Worm (Caenorhabditis elegans): ENCODE measurements around the gene C11E4.6.

C11E4.6 gene

ce11 chrX:9610040-9610613 lies at the start of gene C11E4.6:
C11E4.6 (plus strand) TSS chrX:9610563.
- TF ChIP-seq sem-2 (GFP tag; optimal IDR thresholded peaks at IDR 0.05), result no peak
- peak; percentile 38 for TF ChIP-seq ces-1 (GFP tag; optimal IDR thresholded peaks at IDR 0.05)

DNA sequence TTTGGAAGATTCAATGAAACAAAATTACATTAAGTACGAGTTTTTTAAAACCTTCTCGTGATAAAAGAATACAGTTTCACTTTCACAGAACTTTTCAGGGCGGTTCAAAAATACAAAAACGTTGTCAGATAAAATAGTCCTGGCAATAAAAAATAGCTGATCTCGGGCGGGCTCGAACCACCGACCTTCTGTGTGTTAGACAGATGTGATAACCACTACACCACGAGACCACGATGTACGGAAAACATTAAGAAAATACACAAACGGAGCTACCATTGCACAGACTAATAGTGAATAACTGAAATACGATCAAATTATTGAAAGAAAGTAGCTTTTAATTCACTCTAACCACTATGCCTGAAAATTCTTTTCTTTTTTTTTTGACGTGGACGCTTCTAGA lies 49.4 kb upstream of the C11E4.6 start:
- TF ChIP-seq bed-3 (GFP tag; optimal IDR thresholded peaks at IDR 0.05), result no peak
- peak; percentile 1 for TF ChIP-seq sptf-1 (tag; optimal IDR thresholded peaks at IDR 0.05)
- TF ChIP-seq nhr-12 (tag; optimal IDR thresholded peaks at IDR 0.05), result no peak

DNA sequence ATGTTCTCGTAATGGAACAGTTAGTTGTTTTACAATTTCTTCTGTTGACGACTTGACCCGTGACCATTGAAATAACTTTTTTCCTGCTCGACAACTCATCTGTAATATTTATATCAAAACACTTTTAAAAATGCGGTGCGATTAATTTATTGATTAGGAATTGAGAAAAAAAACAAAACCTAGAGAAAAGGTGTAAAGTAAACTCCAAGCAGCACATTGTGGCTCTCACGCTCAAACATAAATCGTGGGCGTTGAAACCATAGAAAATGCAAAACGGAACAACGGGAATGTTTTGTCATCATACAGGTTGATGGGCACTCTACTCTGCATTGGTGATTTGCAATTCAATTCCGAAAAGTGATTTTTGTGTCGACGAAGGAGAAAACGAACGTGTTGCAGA lies 44.5 kb upstream of the C11E4.6 start, which contains the start of gene moc-5:
TSS of gene moc-5 (minus strand) at position 101 of the 400 bp plus-strand sequence.
- no peak for TF ChIP-seq unc-62 (GFP tag; optimal IDR thresholded peaks at IDR 0.05)
- no peak for TF ChIP-seq mls-2 (tag; optimal IDR thresholded peaks at IDR 0.05)
- TF ChIP-seq elt-3 (tag; optimal IDR thresholded peaks at IDR 0.05), result no peak

DNA sequence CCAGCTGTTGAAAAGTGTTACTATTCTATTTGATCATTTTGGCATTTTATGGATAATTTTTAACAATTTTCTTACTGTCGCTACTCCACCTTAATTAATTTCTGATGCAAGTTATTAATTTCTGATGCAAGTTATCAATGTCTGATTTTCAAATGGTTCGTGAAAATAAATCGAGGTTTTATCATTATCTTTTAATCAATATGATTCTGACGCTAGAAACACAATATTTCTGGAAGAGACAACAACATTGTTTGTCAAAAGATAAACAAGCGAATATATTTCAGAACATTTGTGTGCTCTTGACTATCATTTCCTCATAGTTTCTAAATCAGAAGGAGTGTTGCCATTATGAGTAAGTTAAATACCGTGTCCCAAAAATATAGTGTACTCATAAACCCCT lies 43.9 kb upstream of the C11E4.6 start, which contains the start of gene F49E2.2:
TSS of gene F49E2.2 (plus strand) at position 301 of the 400 bp plus-strand sequence.
- TF ChIP-seq snpc-4 (tag; optimal IDR thresholded peaks at IDR 0.05), result no peak
- no peak for TF ChIP-seq elt-1 (tag; optimal IDR thresholded peaks at IDR 0.05; ENCODE audit: borderline replicate concordance, insufficient read depth)
- no peak for TF ChIP-seq nhr-12 (tag; optimal IDR thresholded peaks at IDR 0.05)
- no peak for TF ChIP-seq pha-4 (tag; optimal IDR thresholded peaks at IDR 0.05)
- TF ChIP-seq bed-3 (GFP tag; optimal IDR thresholded peaks at IDR 0.05), result no peak
- no peak for TF ChIP-seq blmp-1 (tag; optimal IDR thresholded peaks at IDR 0.05)
- TF ChIP-seq unc-120 (tag; optimal IDR thresholded peaks at IDR 0.05; ENCODE audit: poor library complexity, severe bottlenecking), result no peak
- no peak for TF ChIP-seq ceh-83 (GFP tag; optimal IDR thresholded peaks at IDR 0.05)
- TF ChIP-seq drap-1 (GFP tag; optimal IDR thresholded peaks at IDR 0.05), result no peak
- no peak for TF ChIP-seq lin-13 (tag; optimal IDR thresholded peaks at IDR 0.05)
- no peak for TF ChIP-seq nhr-237 (tag; optimal IDR thresholded peaks at IDR 0.05)
- no peak for TF ChIP-seq ham-2 (GFP tag; optimal IDR thresholded peaks at IDR 0.05)
- no peak for TF ChIP-seq cnd-1 (tag; optimal IDR thresholded peaks at IDR 0.05)
- no peak for TF ChIP-seq lsy-2 (tag; optimal IDR thresholded peaks at IDR 0.05)
- TF ChIP-seq nhr-2 (tag; optimal IDR thresholded peaks at IDR 0.05), result no peak
- no peak for TF ChIP-seq nhr-28 (tag; optimal IDR thresholded peaks at IDR 0.05)
- no peak for TF ChIP-seq ceh-43 (GFP tag; optimal IDR thresholded peaks at IDR 0.05)
- no peak for TF ChIP-seq mls-2 (tag; optimal IDR thresholded peaks at IDR 0.05)

DNA sequence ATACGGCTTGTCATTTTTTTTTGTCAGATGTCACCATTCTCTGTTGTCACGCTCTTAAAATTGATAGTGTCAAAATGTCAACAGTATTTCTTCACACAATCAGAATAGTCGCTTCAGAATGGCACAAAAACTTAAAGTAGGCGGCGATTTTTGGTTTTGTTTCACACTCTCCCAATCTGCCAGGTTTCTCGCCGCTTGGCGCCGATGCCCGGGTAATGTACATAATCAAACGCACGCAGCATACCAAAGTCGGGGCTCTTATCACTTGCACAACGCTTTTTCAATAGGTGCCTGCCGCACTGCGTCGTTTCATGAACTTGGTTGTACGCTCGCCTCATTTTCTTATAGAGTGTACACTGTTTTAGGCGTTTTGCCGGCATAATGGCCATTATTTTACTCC lies 41.8 kb upstream of the C11E4.6 start:
- TF ChIP-seq mab-5 (tag; optimal IDR thresholded peaks at IDR 0.05) (no peak), snpc-4 (tag; optimal IDR thresholded peaks at IDR 0.05) (no peak), pha-4 (tag; optimal IDR thresholded peaks at IDR 0.05) (no peak), lsy-2 (tag; optimal IDR thresholded peaks at IDR 0.05) (no peak), elt-1 (tag; optimal IDR thresholded peaks at IDR 0.05; ENCODE audit: borderline replicate concordance, insufficient read depth) (no peak), blmp-1 (tag; optimal IDR thresholded peaks at IDR 0.05) (no peak), sem-2 (GFP tag; optimal IDR thresholded peaks at IDR 0.05) (no peak), ceh-83 (GFP tag; optimal IDR thresholded peaks at IDR 0.05) (no peak), hlh-1 (tag; optimal IDR thresholded peaks at IDR 0.05) (no peak), ham-2 (GFP tag; optimal IDR thresholded peaks at IDR 0.05) (no peak), M03D4.4 (tag; optimal IDR thresholded peaks at IDR 0.05) (no peak)

DNA sequence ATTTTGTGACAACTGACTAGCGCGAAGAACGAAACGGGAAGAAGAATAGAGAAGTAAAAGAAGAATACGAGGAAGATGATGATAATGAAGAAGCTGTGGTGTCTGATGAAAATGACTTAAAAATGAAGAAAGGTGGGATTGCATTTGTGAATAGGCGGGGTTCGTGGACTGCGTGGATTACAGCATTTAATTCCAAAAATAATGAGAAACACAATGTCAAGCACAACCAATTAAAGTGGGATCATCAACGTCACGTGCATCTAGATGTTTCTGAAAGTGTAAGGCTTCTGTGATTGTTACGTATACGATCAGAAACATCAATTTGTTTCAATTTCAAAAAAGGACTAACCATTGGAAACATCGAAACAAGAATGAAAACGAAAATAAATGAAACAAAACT lies 33.4 kb upstream of the C11E4.6 start, which contains the start of gene glb-17:
TSS of gene glb-17 (minus strand) at position 101 of the 400 bp plus-strand sequence.
- no peak for TF ChIP-seq flh-1 (GFP tag; optimal IDR thresholded peaks at IDR 0.05)
- no peak for TF ChIP-seq lsy-2 (tag; optimal IDR thresholded peaks at IDR 0.05)
- TF ChIP-seq mls-2 (tag; optimal IDR thresholded peaks at IDR 0.05), result no peak
- no peak for TF ChIP-seq ces-1 (GFP tag; optimal IDR thresholded peaks at IDR 0.05)
- TF ChIP-seq nhr-12 (tag; optimal IDR thresholded peaks at IDR 0.05), result no peak
- no peak for TF ChIP-seq tbx-8 (GFP tag; optimal IDR thresholded peaks at IDR 0.05)
- TF ChIP-seq sptf-1 (tag; optimal IDR thresholded peaks at IDR 0.05), result no peak
- TF ChIP-seq ztf-11 (tag; optimal IDR thresholded peaks at IDR 0.05), result no peak
- no peak for TF ChIP-seq sem-2 (GFP tag; optimal IDR thresholded peaks at IDR 0.05)
- no peak for TF ChIP-seq ham-2 (GFP tag; optimal IDR thresholded peaks at IDR 0.05)
- TF ChIP-seq elt-1 (tag; optimal IDR thresholded peaks at IDR 0.05; ENCODE audit: borderline replicate concordance, insufficient read depth), result no peak
- TF ChIP-seq pha-4 (tag; optimal IDR thresholded peaks at IDR 0.05), result no peak
- no peak for TF ChIP-seq drap-1 (GFP tag; optimal IDR thresholded peaks at IDR 0.05)
- TF ChIP-seq cnd-1 (tag; optimal IDR thresholded peaks at IDR 0.05), result no peak
- TF ChIP-seq hlh-1 (tag; optimal IDR thresholded peaks at IDR 0.05), result no peak
- no peak for TF ChIP-seq unc-39 (tag; optimal IDR thresholded peaks at IDR 0.05)
- TF ChIP-seq nhr-76 (tag; optimal IDR thresholded peaks at IDR 0.05), result no peak
- no peak for TF ChIP-seq M03D4.4 (tag; optimal IDR thresholded peaks at IDR 0.05)
- no peak for TF ChIP-seq elt-3 (tag; optimal IDR thresholded peaks at IDR 0.05)
- no peak for TF ChIP-seq nhr-237 (tag; optimal IDR thresholded peaks at IDR 0.05)

Data from whole organism, mixed stage, embryonic.